Worm (Caenorhabditis elegans): ENCODE measurements around the gene Y73B6BL.23.

The Y73B6BL.23 gene

DNA sequence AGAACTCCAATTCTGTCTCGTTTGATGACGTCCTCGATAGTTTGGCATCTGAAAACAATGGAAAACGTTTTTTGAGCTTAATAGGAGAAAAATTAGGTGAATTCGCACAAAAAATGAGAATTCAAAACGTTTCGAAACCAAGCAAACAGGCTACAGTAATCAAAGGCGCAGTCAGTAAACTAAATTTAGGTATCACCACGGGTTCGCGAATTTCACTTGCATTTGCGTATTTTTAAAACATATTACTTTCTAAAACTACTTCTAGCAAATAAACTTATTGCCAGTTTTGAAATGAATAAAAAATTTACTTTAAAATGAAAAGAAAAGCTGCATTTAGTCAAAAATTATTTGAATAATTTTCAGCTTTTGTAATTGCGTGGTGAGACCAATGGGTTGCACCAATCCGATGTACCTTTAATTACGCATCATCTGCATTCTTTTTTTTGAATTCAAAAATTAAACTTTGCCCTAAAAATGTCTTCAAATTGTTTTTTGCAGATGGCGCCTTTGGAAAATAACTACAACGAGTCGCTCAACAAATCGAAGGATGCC lies at the start of gene Y73B6BL.23, which contains the start of gene htp-2:
TSS of gene Y73B6BL.23 (minus strand) at position 51 of the 552 bp plus-strand sequence.
TSS of gene htp-2 (plus strand) at position 492 of the 552 bp plus-strand sequence.
- TF ChIP-seq B0310.2 (tag; optimal IDR thresholded peaks at IDR 0.05) (no peak), sea-1 (GFP tag; conservative IDR thresholded peaks at IDR 0.05) (no peak), flt-1 (GFP tag; IDR thresholded peaks at IDR 0.05) (no peak), ama-1 (optimal IDR thresholded peaks at IDR 0.05) (no peak), hmg-4 (GFP tag; optimal IDR thresholded peaks at IDR 0.05) (no peak), ets-7 (tag; optimal IDR thresholded peaks at IDR 0.05) (no peak), pes-1 (GFP tag; IDR thresholded peaks at IDR 0.05) (no peak), F13C5.2 (tag; optimal IDR thresholded peaks at IDR 0.05) (no peak), aly-1 (tag; optimal IDR thresholded peaks at IDR 0.05) (no peak), tbx-37 (GFP tag; conservative IDR thresholded peaks at IDR 0.05) (no peak), scrt-1 (GFP tag; IDR thresholded peaks at IDR 0.05) (no peak)

- TF ChIP-seq hmbx-1 (tag; optimal IDR thresholded peaks at IDR 0.05) = no peak
- TF ChIP-seq ets-7 (tag; optimal IDR thresholded peaks at IDR 0.05) = no peak
- TF ChIP-seq hnd-1 (tag; optimal IDR thresholded peaks at IDR 0.05) = no peak
- TF ChIP-seq hmg-4 (GFP tag; optimal IDR thresholded peaks at IDR 0.05) = no peak
- TF ChIP-seq scrt-1 (GFP tag; IDR thresholded peaks at IDR 0.05) = no peak
- TF ChIP-seq tra-4 (tag; optimal IDR thresholded peaks at IDR 0.05) = no peak
- TF ChIP-seq pes-1 (GFP tag; IDR thresholded peaks at IDR 0.05) = no peak
- no peak for TF ChIP-seq tbx-11 (GFP tag; IDR thresholded peaks at IDR 0.05)
- TF ChIP-seq B0310.2 (tag; optimal IDR thresholded peaks at IDR 0.05) = no peak
- no peak for TF ChIP-seq F13C5.2 (tag; optimal IDR thresholded peaks at IDR 0.05)
- no peak for TF ChIP-seq ama-1 (optimal IDR thresholded peaks at IDR 0.05)
- no peak for TF ChIP-seq ceh-36 (tag; optimal IDR thresholded peaks at IDR 0.05)
- no peak for TF ChIP-seq tbx-37 (GFP tag; conservative IDR thresholded peaks at IDR 0.05)
- TF ChIP-seq ceh-13 (GFP tag; optimal IDR thresholded peaks at IDR 0.05) = no peak
- TF ChIP-seq aly-1 (tag; optimal IDR thresholded peaks at IDR 0.05) = no peak
- TF ChIP-seq sea-1 (GFP tag; conservative IDR thresholded peaks at IDR 0.05) = no peak
Observed at ce11 chrIV:6464005-6464404, 45.1 kb upstream of the Y73B6BL.23 start, which contains the start of gene acr-25. Gene acr-25 (plus strand): TSS chrIV:6464305.

ce11 chrIV:6460596-6460995 lies 41.7 kb upstream of the Y73B6BL.23 start:
- no peak for TF ChIP-seq B0310.2 (tag; optimal IDR thresholded peaks at IDR 0.05)
- TF ChIP-seq scrt-1 (GFP tag; IDR thresholded peaks at IDR 0.05) = no peak
- no peak for TF ChIP-seq sea-1 (GFP tag; conservative IDR thresholded peaks at IDR 0.05)
- no peak for TF ChIP-seq tbx-37 (GFP tag; conservative IDR thresholded peaks at IDR 0.05)
- no peak for TF ChIP-seq hmbx-1 (tag; optimal IDR thresholded peaks at IDR 0.05)
- TF ChIP-seq pes-1 (GFP tag; IDR thresholded peaks at IDR 0.05) = no peak
- no peak for TF ChIP-seq flt-1 (GFP tag; IDR thresholded peaks at IDR 0.05)
- no peak for TF ChIP-seq tbx-11 (GFP tag; IDR thresholded peaks at IDR 0.05)
- no peak for TF ChIP-seq aly-1 (tag; optimal IDR thresholded peaks at IDR 0.05)

DNA sequence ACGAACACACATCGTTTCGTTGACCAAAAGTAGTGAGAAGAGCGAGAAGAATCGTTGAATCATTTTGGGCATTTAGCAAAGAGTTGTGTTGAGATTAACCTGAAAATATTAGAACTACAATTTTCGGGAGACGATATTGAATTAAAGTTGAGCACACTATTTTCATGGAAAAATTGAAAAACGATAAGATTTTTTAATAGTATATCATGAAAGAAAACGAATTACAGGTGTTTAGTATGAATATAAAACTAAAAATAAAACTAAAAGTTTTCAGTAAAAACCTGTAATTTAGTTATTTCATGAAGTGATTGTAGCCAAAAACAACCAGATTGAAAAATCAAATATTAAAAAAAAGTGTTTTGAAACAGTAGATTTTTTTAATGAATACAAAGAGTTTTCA lies 38.6 kb upstream of the Y73B6BL.23 start, which contains the start of gene lgc-10:
TSS of gene lgc-10 (minus strand) at position 101 of the 400 bp plus-strand sequence.
- TF ChIP-seq tbx-11 (GFP tag; IDR thresholded peaks at IDR 0.05) (no peak), sea-1 (GFP tag; conservative IDR thresholded peaks at IDR 0.05) (no peak), pes-1 (GFP tag; IDR thresholded peaks at IDR 0.05) (no peak), tbx-37 (GFP tag; conservative IDR thresholded peaks at IDR 0.05) (no peak), tra-4 (tag; optimal IDR thresholded peaks at IDR 0.05) (no peak), F13C5.2 (tag; optimal IDR thresholded peaks at IDR 0.05) (no peak), ama-1 (optimal IDR thresholded peaks at IDR 0.05) (no peak), flt-1 (GFP tag; IDR thresholded peaks at IDR 0.05) (no peak), ets-7 (tag; optimal IDR thresholded peaks at IDR 0.05) (no peak), hmg-4 (GFP tag; optimal IDR thresholded peaks at IDR 0.05) (no peak), ceh-36 (tag; optimal IDR thresholded peaks at IDR 0.05) (no peak), hnd-1 (tag; optimal IDR thresholded peaks at IDR 0.05) (no peak), hmbx-1 (tag; optimal IDR thresholded peaks at IDR 0.05) (no peak), B0310.2 (tag; optimal IDR thresholded peaks at IDR 0.05) (no peak)

DNA sequence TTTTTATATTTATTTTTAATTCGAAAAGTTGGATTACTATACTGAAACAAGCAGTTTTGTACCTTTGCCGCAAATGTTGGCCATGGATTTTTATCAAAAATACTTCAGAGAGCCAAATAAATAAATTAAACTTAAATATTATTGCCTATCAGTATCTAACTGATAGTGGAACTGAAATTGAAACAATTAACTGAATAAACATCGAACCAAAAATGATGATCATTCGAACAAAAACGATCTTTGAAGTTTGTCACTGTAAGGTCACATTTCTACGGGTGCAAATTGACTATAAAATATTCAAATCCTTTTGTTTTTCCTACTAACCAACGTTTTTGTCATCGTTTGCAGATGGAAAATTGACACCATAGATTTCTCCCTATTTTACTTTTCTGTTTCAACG lies 24.1 kb upstream of the Y73B6BL.23 start:
- TF ChIP-seq ceh-13 (GFP tag; optimal IDR thresholded peaks at IDR 0.05) (no peak), B0310.2 (tag; optimal IDR thresholded peaks at IDR 0.05) (no peak), hmg-4 (GFP tag; optimal IDR thresholded peaks at IDR 0.05) (no peak), hnd-1 (tag; optimal IDR thresholded peaks at IDR 0.05) (no peak), tbx-37 (GFP tag; conservative IDR thresholded peaks at IDR 0.05) (no peak), ceh-36 (tag; optimal IDR thresholded peaks at IDR 0.05) (no peak)

ce11 chrIV:6442016-6442618 lies 23.2 kb upstream of the Y73B6BL.23 start:
- TF ChIP-seq hmbx-1 (tag; optimal IDR thresholded peaks at IDR 0.05) (no peak), tbx-11 (GFP tag; IDR thresholded peaks at IDR 0.05) (no peak), F13C5.2 (tag; optimal IDR thresholded peaks at IDR 0.05) (no peak), hmg-4 (GFP tag; optimal IDR thresholded peaks at IDR 0.05) (no peak), flt-1 (GFP tag; IDR thresholded peaks at IDR 0.05) (no peak), tbx-37 (GFP tag; conservative IDR thresholded peaks at IDR 0.05) (no peak), scrt-1 (GFP tag; IDR thresholded peaks at IDR 0.05) (no peak), aly-1 (tag; optimal IDR thresholded peaks at IDR 0.05) (no peak), B0310.2 (tag; optimal IDR thresholded peaks at IDR 0.05) (no peak)

ce11 chrIV:6441601-6442000 lies 22.7 kb upstream of the Y73B6BL.23 start, which contains the start of gene Y73B6BL.31:
Gene Y73B6BL.31 (plus strand): TSS chrIV:6441901.
- TF ChIP-seq hmg-4 (GFP tag; optimal IDR thresholded peaks at IDR 0.05) = no peak
- TF ChIP-seq ets-7 (tag; optimal IDR thresholded peaks at IDR 0.05) = no peak
- TF ChIP-seq sea-1 (GFP tag; conservative IDR thresholded peaks at IDR 0.05) = no peak
- no peak for TF ChIP-seq scrt-1 (GFP tag; IDR thresholded peaks at IDR 0.05)
- no peak for TF ChIP-seq ama-1 (optimal IDR thresholded peaks at IDR 0.05)
- TF ChIP-seq tbx-37 (GFP tag; conservative IDR thresholded peaks at IDR 0.05) = no peak
- no peak for TF ChIP-seq hmbx-1 (tag; optimal IDR thresholded peaks at IDR 0.05)
- no peak for TF ChIP-seq pes-1 (GFP tag; IDR thresholded peaks at IDR 0.05)
- TF ChIP-seq ceh-36 (tag; optimal IDR thresholded peaks at IDR 0.05) = no peak
